Worm (Caenorhabditis elegans) whole organism, L2 larva: ENCODE results near the gene C45B11.6.

ENCODE experiments used
- C34F6.9 ChIP-seq: fragments of 150-350 bp; optimal IDR thresholded peaks from 2 replicates; lab custom pipeline; 2014; ENCODE audit warnings: missing biosample characterization, missing genetic modification characterization
- F13H6.1 ChIP-seq: sonication (generic microtip); optimal IDR thresholded peaks from 2 replicates; lab custom pipeline; 2016; ENCODE audit warnings: missing genetic modification characterization, missing compliant biosample characterization
- R02D3.7 ChIP-seq: fragments of 150-350 bp; optimal IDR thresholded peaks from 2 replicates; lab custom pipeline; 2014; ENCODE audit warnings: missing biosample characterization, missing genetic modification characterization
- ZK546.5 ChIP-seq: sonication (generic microtip); optimal IDR thresholded peaks from 2 replicates; lab custom pipeline; 2017; ENCODE audit warnings: missing biosample characterization, missing genetic modification characterization
- alr-1 ChIP-seq: fragments of 150-350 bp; optimal IDR thresholded peaks from 2 replicates; lab custom pipeline; 2014; ENCODE audit warnings: missing biosample characterization, missing genetic modification characterization
- ama-1 ChIP-seq: fragments of 150-350 bp; optimal IDR thresholded peaks from 2 replicates; lab custom pipeline; 2018; ENCODE audit warnings: inconsistent platforms
- blmp-1 ChIP-seq: sonication (generic microtip); optimal IDR thresholded peaks from 2 replicates; lab custom pipeline; 2017; ENCODE audit warnings: missing genetic modification characterization, mild to moderate bottlenecking, missing compliant biosample characterization, antibody characterized with exemption, moderate library complexity; ENCODE audit not compliant: insufficient read depth
- ceh-16 ChIP-seq: fragments of 150-350 bp; optimal IDR thresholded peaks from 2 replicates; lab custom pipeline; 2014; ENCODE audit warnings: missing biosample characterization, missing genetic modification characterization
- dmd-4 ChIP-seq: sonication (generic microtip); optimal IDR thresholded peaks from 2 replicates; lab custom pipeline; 2017; ENCODE audit warnings: missing biosample characterization, missing genetic modification characterization
- egl-27 ChIP-seq: sonication (generic microtip); optimal IDR thresholded peaks from 3 replicates; lab custom pipeline; 2017; ENCODE audit warnings: missing biosample characterization, missing genetic modification reagents, missing genetic modification characterization
- elt-1 ChIP-seq: fragments of 150-350 bp; optimal IDR thresholded peaks from 2 replicates; lab custom pipeline; 2014; ENCODE audit warnings: missing biosample characterization, missing genetic modification characterization
- elt-3 ChIP-seq: sonication (generic microtip); optimal IDR thresholded peaks from 2 replicates; lab custom pipeline; 2017; ENCODE audit warnings: missing biosample characterization, missing genetic modification characterization
- fos-1 ChIP-seq: fragments of 150-350 bp; optimal IDR thresholded peaks from 2 replicates; lab custom pipeline; 2014; ENCODE audit warnings: missing biosample characterization, missing genetic modification characterization
- gmeb-1 ChIP-seq: fragments of 150-350 bp; optimal IDR thresholded peaks from 2 replicates; lab custom pipeline; 2014; ENCODE audit warnings: missing biosample characterization, missing genetic modification characterization
- lin-11 ChIP-seq: fragments of 150-350 bp; sonication (generic microtip); optimal IDR thresholded peaks from 2 replicates; lab custom pipeline; 2014; ENCODE audit warnings: missing biosample characterization, missing genetic modification characterization, inconsistent platforms, mixed read lengths
- lin-13 ChIP-seq: fragments of 150-350 bp; optimal IDR thresholded peaks from 2 replicates; lab custom pipeline; 2014; ENCODE audit warnings: missing biosample characterization, missing genetic modification reagents, missing genetic modification characterization
- lin-39 ChIP-seq: fragments of 150-350 bp; optimal IDR thresholded peaks from 2 replicates; lab custom pipeline; 2014; ENCODE audit warnings: missing biosample characterization, missing genetic modification reagents, missing genetic modification characterization
- lsy-2 ChIP-seq, 2 experiments: fragments of 150-350 bp in 1 of 2; sonication (generic microtip) in 1 of 2; optimal IDR thresholded peaks; 2 replicates each; lab custom pipeline; 2014 to 2017; ENCODE audit warnings: missing biosample characterization in 2 of 2, missing genetic modification characterization in 2 of 2
- mab-5 ChIP-seq: fragments of 150-350 bp; optimal IDR thresholded peaks from 2 replicates; lab custom pipeline; 2014; ENCODE audit warnings: missing biosample characterization, missing genetic modification characterization
- mbf-1 ChIP-seq: sonication (generic microtip); optimal IDR thresholded peaks from 2 replicates; lab custom pipeline; 2017; ENCODE audit warnings: missing biosample characterization, missing genetic modification characterization
- mdl-1 ChIP-seq, 2 experiments: fragments of 150-350 bp in 1 of 2; sonication (generic microtip) in 1 of 2; optimal IDR thresholded peaks; 2 replicates each; lab custom pipeline; 2017; ENCODE audit warnings: missing biosample characterization in 2 of 2, missing genetic modification characterization in 2 of 2
- nhr-11 ChIP-seq: fragments of 150-350 bp; optimal IDR thresholded peaks from 2 replicates; lab custom pipeline; 2014; ENCODE audit warnings: missing biosample characterization, missing genetic modification characterization
- nhr-129 ChIP-seq: fragments of 150-350 bp; optimal IDR thresholded peaks from 2 replicates; lab custom pipeline; 2014; ENCODE audit warnings: missing biosample characterization, missing genetic modification characterization
- nhr-21 ChIP-seq: fragments of 150-350 bp; optimal IDR thresholded peaks from 2 replicates; lab custom pipeline; 2014; ENCODE audit warnings: missing biosample characterization, missing genetic modification characterization
- nhr-23 ChIP-seq: fragments of 150-350 bp; optimal IDR thresholded peaks from 2 replicates; lab custom pipeline; 2014; ENCODE audit warnings: missing biosample characterization, missing genetic modification reagents, missing genetic modification characterization
- nhr-237 ChIP-seq: fragments of 150-350 bp; optimal IDR thresholded peaks from 2 replicates; lab custom pipeline; 2014; ENCODE audit warnings: missing biosample characterization, missing genetic modification characterization
- nhr-25 ChIP-seq: fragments of 150-350 bp; sonication (generic microtip); optimal IDR thresholded peaks from 3 replicates; lab custom pipeline; 2014; ENCODE audit warnings: missing biosample characterization, missing genetic modification characterization
- nhr-6 ChIP-seq: fragments of 150-350 bp; optimal IDR thresholded peaks from 2 replicates; lab custom pipeline; 2014; ENCODE audit warnings: missing biosample characterization, missing genetic modification characterization
- nhr-77 ChIP-seq: fragments of 150-350 bp; optimal IDR thresholded peaks from 2 replicates; lab custom pipeline; 2014; ENCODE audit warnings: missing biosample characterization, missing genetic modification characterization
- peb-1 ChIP-seq: fragments of 150-350 bp; optimal IDR thresholded peaks from 2 replicates; lab custom pipeline; 2014; ENCODE audit warnings: missing biosample characterization, missing genetic modification characterization
- sem-4 ChIP-seq: fragments of 150-350 bp; optimal IDR thresholded peaks from 2 replicates; lab custom pipeline; 2014; ENCODE audit warnings: missing biosample characterization, missing genetic modification reagents, missing genetic modification characterization
- sma-3 ChIP-seq: sonication (generic microtip); optimal IDR thresholded peaks from 2 replicates; lab custom pipeline; 2016; ENCODE audit warnings: missing genetic modification reagents, missing genetic modification characterization, missing compliant biosample characterization
- sma-9 ChIP-seq, 2 experiments: fragments of 150-350 bp in 1 of 2; sonication (generic microtip) in 1 of 2; optimal IDR thresholded peaks; 2 replicates each; lab custom pipeline; 2014 to 2016; ENCODE audit warnings: missing genetic modification characterization in 2 of 2, mild to moderate bottlenecking in 1 of 2, missing biosample characterization in 1 of 2, missing compliant biosample characterization in 1 of 2, missing genetic modification reagents in 1 of 2, moderate library complexity in 1 of 2
- snpc-4 ChIP-seq: fragments of 150-350 bp; optimal IDR thresholded peaks from 2 replicates; lab custom pipeline; 2014; ENCODE audit warnings: missing biosample characterization, missing genetic modification characterization
- unc-39 ChIP-seq: fragments of 150-350 bp; optimal IDR thresholded peaks from 2 replicates; lab custom pipeline; 2014; ENCODE audit warnings: missing biosample characterization, missing genetic modification characterization
- unc-55 ChIP-seq: fragments of 150-350 bp; sonication (generic microtip); optimal IDR thresholded peaks from 3 replicates; lab custom pipeline; 2014; ENCODE audit warnings: missing biosample characterization, missing genetic modification reagents, missing genetic modification characterization
- unc-62 ChIP-seq: fragments of 150-350 bp; optimal IDR thresholded peaks from 2 replicates; lab custom pipeline; 2014; ENCODE audit warnings: missing biosample characterization, missing genetic modification reagents, missing genetic modification characterization
- zag-1 ChIP-seq: fragments of 150-350 bp; optimal IDR thresholded peaks from 2 replicates; lab custom pipeline; 2014; ENCODE audit warnings: missing biosample characterization, missing genetic modification characterization
- ztf-1 ChIP-seq: fragments of 200-800 bp; sonication (Bioruptor generic); conservative IDR thresholded peaks from 2 replicates; pipeline ENCODE4 v1.3.6; 2022; ENCODE audit warnings: missing genetic modification characterization, missing compliant biosample characterization
- ztf-11 ChIP-seq: sonication (generic microtip); optimal IDR thresholded peaks from 2 replicates; lab custom pipeline; 2017; ENCODE audit warnings: missing biosample characterization, missing genetic modification characterization
- ztf-4 ChIP-seq: fragments of 150-350 bp; optimal IDR thresholded peaks from 2 replicates; lab custom pipeline; 2014; ENCODE audit warnings: missing biosample characterization, missing genetic modification characterization

Gene C45B11.6

DNA sequence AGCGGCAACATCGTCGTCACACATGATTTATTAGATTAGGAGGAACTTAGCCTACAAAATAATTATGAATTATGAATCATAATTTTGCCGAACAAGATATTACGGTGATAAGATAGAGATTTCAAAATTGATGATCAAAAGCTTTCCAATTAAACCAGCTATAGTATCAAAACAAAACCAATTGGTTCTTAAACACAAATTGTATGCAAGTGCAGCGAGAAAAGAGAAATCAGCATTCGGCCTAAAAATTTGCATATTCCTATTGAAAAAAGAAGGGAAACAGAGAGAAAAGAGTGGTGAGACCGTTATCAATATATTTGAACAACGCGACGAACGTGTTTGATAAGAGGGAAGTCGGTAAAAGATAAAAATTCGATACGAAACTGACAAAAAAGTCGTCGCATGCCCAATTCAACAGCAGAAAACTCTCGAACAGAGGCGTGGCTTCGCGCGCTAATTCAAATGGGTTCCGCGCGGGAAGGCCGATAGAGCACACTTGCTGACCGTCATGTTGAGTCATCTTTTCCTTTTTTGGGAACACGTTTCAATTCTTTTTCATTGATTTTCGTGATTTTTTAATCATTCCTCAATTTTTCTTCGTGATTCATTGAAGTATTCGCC is 34.3 kb downstream of the C45B11.6 start, which contains the start of gene act-2 (continued):
- peak; percentile 15 for TF ChIP-seq zag-1 (tag; lab: Kevin White, UChicago)
- TF ChIP-seq C34F6.9 (tag; lab: Kevin White, UChicago), result peak; percentile 88
- TF ChIP-seq alr-1 (tag; lab: Kevin White, UChicago), result no peak
- no peak for TF ChIP-seq elt-1 (tag; lab: Kevin White, UChicago)
- no peak for TF ChIP-seq nhr-23 (tag; lab: Kevin White, UChicago)
- TF ChIP-seq mab-5 (tag; lab: Kevin White, UChicago), result peak; percentile 21
- no peak for TF ChIP-seq ztf-11 (tag; lab: Kevin White, UChicago)
- no peak for TF ChIP-seq dmd-4 (tag; lab: Kevin White, UChicago)
- TF ChIP-seq lin-39 (tag; lab: Kevin White, UChicago), result no peak
- TF ChIP-seq peb-1, result no peak
- TF ChIP-seq nhr-25 (tag; lab: Kevin White, UChicago), result peak; percentile 84
- peak; percentile 76 for TF ChIP-seq lin-11 (tag; lab: Kevin White, UChicago)
- TF ChIP-seq F13H6.1 (tag; lab: Kevin White, UChicago), result peak; percentile 44
- no peak for TF ChIP-seq nhr-77 (tag; lab: Kevin White, UChicago)
- peak; percentile 8 for TF ChIP-seq sma-9 (GFP tag; optimal IDR thresholded peaks at IDR 0.05; lab: Kevin White, UChicago)
- no peak for TF ChIP-seq sma-9 (tag; optimal IDR thresholded peaks at IDR 0.05; lab: Kevin White, UChicago)
- no peak for TF ChIP-seq nhr-237 (tag; lab: Kevin White, UChicago)
- TF ChIP-seq R02D3.7 (tag; lab: Kevin White, UChicago), result no peak
- TF ChIP-seq lin-13 (GFP tag; lab: Kevin White, UChicago), result peak; percentile 74
- peak; percentile 20 for TF ChIP-seq nhr-21 (tag; lab: Kevin White, UChicago)
- no peak for TF ChIP-seq unc-39 (tag; lab: Kevin White, UChicago)
- TF ChIP-seq elt-3 (tag; lab: Kevin White, UChicago), result no peak

DNA sequence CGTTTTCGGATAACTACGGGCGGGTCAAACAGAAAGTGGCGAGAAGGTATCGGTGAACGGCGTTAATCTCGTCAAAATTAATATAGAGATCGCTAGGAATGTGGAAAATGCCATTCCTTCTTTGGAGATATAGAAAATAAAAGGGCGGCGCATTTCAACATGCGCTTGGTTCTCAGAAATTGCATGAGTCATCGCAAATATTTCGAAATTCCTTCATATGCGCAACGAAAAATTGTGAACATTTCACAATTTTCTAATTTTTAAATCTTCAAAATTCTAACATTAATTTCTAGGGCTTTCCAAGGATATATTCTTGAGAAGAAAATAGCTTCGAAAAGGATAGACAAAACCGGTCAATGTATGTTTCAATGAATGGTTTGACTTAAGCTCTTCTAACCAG is 35.0 kb downstream of the C45B11.6 start:
- peak; percentile 18 for TF ChIP-seq unc-55 (GFP tag; lab: Kevin White, UChicago)
- TF ChIP-seq lin-13 (GFP tag; lab: Kevin White, UChicago), result no peak

DNA sequence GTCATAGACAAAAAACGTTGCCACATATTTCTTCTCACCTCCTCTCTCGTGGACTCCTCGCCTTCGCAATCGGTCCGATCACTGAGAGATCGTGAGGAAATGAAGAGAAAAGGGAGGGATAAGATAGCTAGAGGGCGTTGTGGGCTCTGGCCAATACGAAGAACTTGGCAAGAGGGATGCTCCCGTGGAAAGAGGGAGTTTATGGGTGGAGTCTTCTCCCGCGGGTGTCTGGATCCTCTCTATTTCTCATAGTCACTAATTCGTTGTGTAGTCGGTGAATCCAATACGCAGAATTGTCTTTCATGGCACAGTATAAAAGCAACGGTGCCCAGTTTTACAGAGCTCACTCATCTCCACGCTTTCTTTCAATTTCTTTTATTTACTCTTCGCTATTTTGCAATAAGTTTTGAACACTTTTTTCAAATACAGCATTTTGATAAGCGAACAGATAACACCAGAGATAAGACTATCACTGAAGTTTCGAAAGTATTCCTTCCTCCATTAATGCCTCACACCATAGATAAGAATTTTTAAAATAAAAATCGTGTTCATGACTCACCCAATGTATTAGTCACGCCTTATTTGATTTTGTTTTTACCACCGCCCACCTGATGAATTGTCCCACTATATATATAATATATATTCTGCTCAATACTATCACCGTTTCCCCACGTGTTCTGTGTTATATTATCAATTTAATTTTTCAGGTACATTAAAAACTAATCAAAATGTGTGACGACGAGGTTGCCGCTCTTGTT is 36.7 kb downstream of the C45B11.6 start, which contains the start of gene act-1:
act-1 (plus strand) TSS at position 708 of the 758 bp plus-strand sequence.
- no peak for TF ChIP-seq blmp-1 (tag; lab: Kevin White, UChicago)
- peak; percentile 75 for TF ChIP-seq F13H6.1 (tag; lab: Kevin White, UChicago)
- peak; percentile 60 for TF ChIP-seq nhr-129
- TF ChIP-seq mdl-1 (tag; optimal IDR thresholded peaks at IDR 0.05; lab: Kevin White, UChicago), result no peak
- TF ChIP-seq fos-1, result peak; percentile 96
- TF ChIP-seq nhr-25 (tag; lab: Kevin White, UChicago), result no peak
- peak in 1 of 2 experiments; percentile 29 for TF ChIP-seq lsy-2 (tag; optimal IDR thresholded peaks at IDR 0.05; lab: Kevin White, UChicago)
- TF ChIP-seq sma-9 (GFP tag; optimal IDR thresholded peaks at IDR 0.05; lab: Kevin White, UChicago), result peak; percentile 60
- no peak for TF ChIP-seq sma-9 (tag; optimal IDR thresholded peaks at IDR 0.05; lab: Kevin White, UChicago)
- peak; percentile 9 for TF ChIP-seq sem-4 (tag; lab: Kevin White, UChicago)

DNA sequence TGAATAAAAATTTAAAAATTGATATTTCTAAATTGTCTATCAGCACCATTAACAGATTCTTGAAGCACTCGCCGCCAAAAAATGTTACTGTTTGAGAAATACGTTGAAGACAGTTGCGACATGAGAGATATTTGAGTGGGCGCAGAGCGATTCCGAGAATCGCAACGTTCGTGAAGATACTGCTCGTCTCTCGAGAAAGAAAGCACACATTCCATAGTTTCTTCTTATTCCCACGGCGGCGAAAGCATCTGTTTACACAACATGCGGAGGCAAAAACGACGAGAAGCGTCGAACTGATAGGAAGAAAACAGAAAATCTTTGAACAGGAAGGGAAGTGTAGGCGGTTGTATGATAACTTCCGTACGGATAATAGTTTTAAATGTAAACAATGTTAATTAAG is 38.6 kb downstream of the C45B11.6 start:
- TF ChIP-seq lin-13 (GFP tag; lab: Kevin White, UChicago), result peak; percentile 21
- no peak for TF ChIP-seq unc-62 (GFP tag; lab: Kevin White, UChicago)
- TF ChIP-seq ztf-11 (tag; lab: Kevin White, UChicago), result no peak
- TF ChIP-seq elt-1 (tag; lab: Kevin White, UChicago), result no peak
- TF ChIP-seq dmd-4 (tag; lab: Kevin White, UChicago), result no peak
- no peak for TF ChIP-seq blmp-1 (tag; lab: Kevin White, UChicago)
- TF ChIP-seq elt-3 (tag; lab: Kevin White, UChicago), result no peak
- no peak for TF ChIP-seq nhr-25 (tag; lab: Kevin White, UChicago)
- peak; percentile 68 for TF ChIP-seq nhr-6
- TF ChIP-seq nhr-237 (tag; lab: Kevin White, UChicago), result no peak
- no peak for TF ChIP-seq ztf-1 (GFP tag; lab: Robert Waterston, UW)
- TF ChIP-seq gmeb-1 (tag; lab: Kevin White, UChicago), result no peak
- peak; percentile 79 for TF ChIP-seq ztf-4
- no peak for TF ChIP-seq peb-1
- TF ChIP-seq mab-5 (tag; lab: Kevin White, UChicago), result no peak
- peak; percentile 81 for TF ChIP-seq sma-9 (GFP tag; optimal IDR thresholded peaks at IDR 0.05; lab: Kevin White, UChicago)
- no peak for TF ChIP-seq sma-9 (tag; optimal IDR thresholded peaks at IDR 0.05; lab: Kevin White, UChicago)
- TF ChIP-seq egl-27 (tag; lab: Kevin White, UChicago), result no peak
- TF ChIP-seq ceh-16 (tag; lab: Kevin White, UChicago), result no peak
- peak; percentile 33 for TF ChIP-seq sem-4 (tag; lab: Kevin White, UChicago)
- peak; percentile 38 for TF ChIP-seq ama-1
- no peak for TF ChIP-seq snpc-4 (tag; lab: Kevin White, UChicago)
- no peak for TF ChIP-seq nhr-11 (tag; lab: Kevin White, UChicago)
- peak; percentile 73 for TF ChIP-seq sma-3 (GFP tag; lab: Kevin White, UChicago)
- TF ChIP-seq nhr-21 (tag; lab: Kevin White, UChicago), result no peak
- no peak for TF ChIP-seq ZK546.5 (tag; lab: Kevin White, UChicago)
- TF ChIP-seq unc-39 (tag; lab: Kevin White, UChicago), result no peak
- TF ChIP-seq mbf-1 (tag; lab: Kevin White, UChicago), result no peak
- no peak for TF ChIP-seq nhr-23 (tag; lab: Kevin White, UChicago)
- TF ChIP-seq lsy-2 (tag; optimal IDR thresholded peaks at IDR 0.05; lab: Kevin White, UChicago), result peak; percentile 14 to 48
- no peak for TF ChIP-seq fos-1
